Worm (Caenorhabditis elegans): ENCODE results near the gene T26E4.3.

ce11 chrV:15750130-15750529, 32.5 kb upstream of the T26E4.3 start, which contains the start of gene str-6:
- TF ChIP-seq flt-1 (GFP tag; IDR thresholded peaks at IDR 0.05) (no peak), T22C8.4 (GFP tag; IDR thresholded peaks at IDR 0.05) (no peak), ztf-23 (GFP tag; IDR thresholded peaks at IDR 0.05) (no peak), med-1 (GFP tag; optimal IDR thresholded peaks at IDR 0.05; ENCODE audit: insufficient read depth) (no peak), ztf-29 (GFP tag; IDR thresholded peaks at IDR 0.05) (no peak), tab-1 (GFP tag; IDR thresholded peaks at IDR 0.05) (no peak), klf-2 (GFP tag; conservative IDR thresholded peaks at IDR 0.05) (no peak), ref-1 (GFP tag; conservative IDR thresholded peaks at IDR 0.05) (no peak), cog-1 (tag; optimal IDR thresholded peaks at IDR 0.05) (no peak)

All from whole organism, midembryonic.